Worm (Caenorhabditis elegans): Measurements from ENCODE around the gene F44E2.7.

- TF ChIP-seq flt-1 (GFP tag; IDR thresholded peaks at IDR 0.05), result no peak
- no peak for TF ChIP-seq T22C8.4 (GFP tag; IDR thresholded peaks at IDR 0.05)
- TF ChIP-seq klf-2 (GFP tag; conservative IDR thresholded peaks at IDR 0.05), result no peak
- no peak for TF ChIP-seq tab-1 (GFP tag; IDR thresholded peaks at IDR 0.05)
- TF ChIP-seq cog-1 (tag; optimal IDR thresholded peaks at IDR 0.05), result no peak
Observed at ce11 chrIII:8869663-8870062, 21.4 kb upstream of the F44E2.7 start.
